Worm (Caenorhabditis elegans) whole organism, L4 larva: Measurements from ENCODE around the gene saps-1.

ENCODE experiments used
- F10B5.3 ChIP-seq: sonication (generic microtip); optimal IDR thresholded peaks from 2 replicates; lab custom pipeline; 2016; ENCODE audit warnings: mild to moderate bottlenecking, missing genetic modification characterization, missing compliant biosample characterization
- F37D6.2 ChIP-seq: sonication (generic microtip); optimal IDR thresholded peaks from 2 replicates; lab custom pipeline; 2016; ENCODE audit warnings: mild to moderate bottlenecking, missing genetic modification characterization, missing compliant biosample characterization
- F44E2.7 ChIP-seq: fragments of 200-800 bp; sonication (Bioruptor generic); IDR thresholded peaks from 2 replicates; pipeline ENCODE4 v2.1.2; 2022; ENCODE audit warnings: missing genetic modification characterization, missing compliant biosample characterization
- T20F7.1 ChIP-seq: fragments of 200-800 bp; sonication (Bioruptor generic); optimal IDR thresholded peaks from 2 replicates; lab custom pipeline; 2018; ENCODE audit warnings: mild to moderate bottlenecking, missing genetic modification characterization, missing compliant biosample characterization
- aha-1 ChIP-seq: fragments of 150-350 bp; peaks from one replicate; lab custom pipeline; 2014; ENCODE audit warnings: missing biosample characterization, missing genetic modification characterization
- ama-1 ChIP-seq: fragments of 150-350 bp; optimal IDR thresholded peaks from 2 replicates; lab custom pipeline; 2014; ENCODE audit warnings: inconsistent platforms, mixed read lengths
- ces-1 ChIP-seq: fragments of 150-350 bp; sonication (generic microtip); optimal IDR thresholded peaks from 4 replicates; lab custom pipeline; 2014; ENCODE audit warnings: missing biosample characterization, missing genetic modification reagents, missing genetic modification characterization
- ctbp-1 ChIP-seq: fragments of 200-800 bp; sonication (Bioruptor generic); IDR thresholded peaks from 2 replicates; pipeline ENCODE4 v1.3.6; 2022; ENCODE audit warnings: missing genetic modification reagents, missing genetic modification characterization, missing compliant biosample characterization
- daf-16 ChIP-seq, 3 experiments: sonication (generic microtip); optimal IDR thresholded peaks; 2 replicates each; lab custom pipeline; 2016 to 2017; ENCODE audit warnings: missing genetic modification characterization in 3 of 3, missing genetic modification reagents in 3 of 3, mild to moderate bottlenecking in 2 of 3, missing compliant biosample characterization in 2 of 3, missing biosample characterization in 1 of 3, moderate library complexity in 1 of 3
- dmd-6 ChIP-seq: fragments of 200-800 bp; sonication (Bioruptor generic); IDR thresholded peaks from 2 replicates; pipeline ENCODE4 v1.3.6; 2022; ENCODE audit warnings: missing genetic modification reagents, missing genetic modification characterization, missing compliant biosample characterization
- dpl-1 ChIP-seq: fragments of 150-350 bp; optimal IDR thresholded peaks from 2 replicates; lab custom pipeline; 2014; ENCODE audit warnings: missing biosample characterization, missing genetic modification reagents, missing genetic modification characterization
- dve-1 ChIP-seq: sonication (generic microtip); optimal IDR thresholded peaks from 2 replicates; lab custom pipeline; 2017; ENCODE audit warnings: antibody characterized with exemption, mild to moderate bottlenecking, missing genetic modification characterization, missing compliant biosample characterization; ENCODE audit not compliant: insufficient read depth
- fkh-10 ChIP-seq: fragments of 150-350 bp; optimal IDR thresholded peaks from 2 replicates; lab custom pipeline; 2014; ENCODE audit warnings: missing biosample characterization, missing genetic modification reagents, missing genetic modification characterization
- hif-1 ChIP-seq, 2 experiments: sonication (generic microtip); optimal IDR thresholded peaks; 2 replicates each; lab custom pipeline; 2016 to 2017; ENCODE audit warnings: missing compliant biosample characterization in 2 of 2, missing genetic modification characterization in 2 of 2, missing genetic modification reagents in 2 of 2, missing genotype in 2 of 2, mild to moderate bottlenecking in 1 of 2
- hlh-11 ChIP-seq: fragments of 200-800 bp; sonication (Bioruptor generic); optimal IDR thresholded peaks from 2 replicates; lab custom pipeline; 2018; ENCODE audit warnings: mild to moderate bottlenecking, missing genetic modification characterization, missing compliant biosample characterization
- hlh-30 ChIP-seq: sonication (generic microtip); optimal IDR thresholded peaks from 2 replicates; lab custom pipeline; 2017; ENCODE audit warnings: antibody characterized with exemption, mild to moderate bottlenecking, missing genetic modification characterization, missing compliant biosample characterization; ENCODE audit not compliant: insufficient read depth
- lin-38 ChIP-seq: fragments of 200-800 bp; sonication (Bioruptor generic); IDR thresholded peaks from 2 replicates; pipeline ENCODE4 v1.3.6; 2022; ENCODE audit warnings: missing genetic modification reagents, missing genetic modification characterization, missing compliant biosample characterization
- lin-39 ChIP-seq: fragments of 150-350 bp; optimal IDR thresholded peaks from 2 replicates; lab custom pipeline; 2014; ENCODE audit warnings: missing biosample characterization, missing genetic modification reagents, missing genetic modification characterization
- lsy-2 ChIP-seq, 2 experiments: fragments of 150-350 bp in 1 of 2; sonication (generic microtip) in 1 of 2; optimal IDR thresholded peaks; 2 replicates each; lab custom pipeline; 2014 to 2017; ENCODE audit warnings: missing biosample characterization in 2 of 2, missing genetic modification characterization in 2 of 2
- mdl-1 ChIP-seq, 2 experiments: fragments of 150-350 bp in 1 of 2; sonication (generic microtip) in 1 of 2; optimal IDR thresholded peaks; 2 replicates each; lab custom pipeline; 2014 to 2017; ENCODE audit warnings: missing biosample characterization in 2 of 2, missing genetic modification characterization in 2 of 2
- mep-1 ChIP-seq: fragments of 150-350 bp; sonication (generic microtip); optimal IDR thresholded peaks from 3 replicates; lab custom pipeline; 2014; ENCODE audit warnings: missing biosample characterization, missing genetic modification characterization
- mes-2 ChIP-seq: sonication (generic microtip); optimal IDR thresholded peaks from 2 replicates; lab custom pipeline; 2016; ENCODE audit warnings: missing genotype, mild to moderate bottlenecking, missing genetic modification characterization, missing compliant biosample characterization; ENCODE audit not compliant: poor library complexity, severe bottlenecking
- mxl-3 ChIP-seq: fragments of 200-800 bp; sonication (Bioruptor generic); optimal IDR thresholded peaks from 2 replicates; lab custom pipeline; 2018; ENCODE audit warnings: mild to moderate bottlenecking, missing genetic modification characterization, missing compliant biosample characterization
- nhr-11 ChIP-seq: fragments of 150-350 bp; optimal IDR thresholded peaks from 2 replicates; lab custom pipeline; 2014; ENCODE audit warnings: missing biosample characterization, missing genetic modification characterization
- nhr-28 ChIP-seq: fragments of 150-350 bp; optimal IDR thresholded peaks from 2 replicates; lab custom pipeline; 2014; ENCODE audit warnings: missing biosample characterization, missing genetic modification characterization
- nhr-48 ChIP-seq: sonication (generic microtip); optimal IDR thresholded peaks from 2 replicates; lab custom pipeline; 2016; ENCODE audit warnings: mild to moderate bottlenecking, missing genetic modification characterization, missing compliant biosample characterization
- nhr-77 ChIP-seq: fragments of 150-350 bp; optimal IDR thresholded peaks from 2 replicates; lab custom pipeline; 2014; ENCODE audit warnings: missing biosample characterization, missing genetic modification characterization
- pha-4 ChIP-seq, 2 experiments: fragments of 150-350 bp in 1 of 2; fragments of 200-800 bp in 1 of 2; sonication (Bioruptor generic) in 1 of 2; IDR thresholded peaks in 1 of 2; optimal IDR thresholded peaks in 1 of 2; 2 replicates each; pipeline versions ENCODE4 v1.3.6 to Lab custom; 2014 to 2022; ENCODE audit warnings: missing genetic modification characterization in 2 of 2, missing genetic modification reagents in 2 of 2, missing biosample characterization in 1 of 2, missing compliant biosample characterization in 1 of 2
- rbr-2 ChIP-seq: sonication (generic microtip); optimal IDR thresholded peaks from 2 replicates; lab custom pipeline; 2016; ENCODE audit warnings: missing genotype, missing genetic modification characterization, missing compliant biosample characterization
- spr-1 ChIP-seq: sonication (generic microtip); optimal IDR thresholded peaks from 2 replicates; lab custom pipeline; 2016; ENCODE audit warnings: mild to moderate bottlenecking, missing genetic modification characterization, missing compliant biosample characterization
- unc-62 ChIP-seq, 3 experiments: fragments of 150-350 bp in 1 of 3; sonication (generic microtip); optimal IDR thresholded peaks in 2 of 3; peaks in 1 of 3; 1 replicate in 1 of 3; 2 replicates in 2 of 3; lab custom pipeline; 2014 to 2017; ENCODE audit warnings: missing biosample characterization in 3 of 3, missing genetic modification characterization in 3 of 3, missing genetic modification reagents in 3 of 3, missing genotype in 1 of 3
- ztf-7 ChIP-seq: fragments of 150-350 bp; optimal IDR thresholded peaks from 2 replicates; lab custom pipeline; 2014; ENCODE audit warnings: missing biosample characterization, missing genetic modification characterization

Gene saps-1

DNA sequence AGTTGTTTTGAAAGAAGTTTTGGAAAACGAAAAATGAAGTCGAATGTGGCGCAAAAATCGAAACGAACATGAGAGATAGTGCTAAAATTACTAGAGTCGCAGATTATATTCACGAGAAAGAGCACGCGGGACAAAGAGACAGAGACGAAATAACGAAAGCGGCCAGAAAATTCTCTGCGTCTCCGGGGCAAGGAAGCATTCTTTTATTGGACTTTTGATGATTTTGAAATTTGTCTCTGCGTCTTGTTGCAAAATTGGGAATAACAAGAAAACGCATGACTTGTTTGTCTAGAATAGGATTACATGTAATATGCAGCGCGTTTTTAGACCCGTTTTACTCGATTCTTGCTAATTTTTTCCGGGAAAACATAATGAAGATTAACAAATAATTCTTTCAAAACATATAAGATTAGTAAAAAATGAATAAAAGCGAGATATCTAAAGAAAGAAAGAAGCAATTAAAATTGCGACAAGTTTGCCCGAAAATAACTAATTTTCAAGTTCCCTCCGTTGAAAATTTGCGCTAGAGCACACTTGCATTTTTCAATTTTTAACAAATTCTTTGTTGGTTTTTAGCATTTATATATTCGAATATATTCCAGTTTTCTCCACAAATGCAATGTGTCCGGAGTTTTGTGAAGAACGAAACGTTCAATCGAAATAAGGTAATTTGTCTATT lies 50.5 kb downstream of the saps-1 start, which contains the start of the genes B0491.6 and pigm-1:
Gene B0491.6 (minus strand): TSS at position 466 of the 679 bp plus-strand sequence.
Gene pigm-1 (plus strand): TSS at position 568 of the 679 bp plus-strand sequence.
- peak; percentile 49 for TF ChIP-seq spr-1 (tag; lab: Kevin White, UChicago)
- no peak for TF ChIP-seq nhr-77 (tag; lab: Kevin White, UChicago)
- no peak for TF ChIP-seq ztf-7 (tag; lab: Kevin White, UChicago)
- peak; percentile 39 to 82 for TF ChIP-seq lsy-2 (tag; optimal IDR thresholded peaks at IDR 0.05; lab: Kevin White, UChicago)
- peak; percentile 76 for TF ChIP-seq fkh-10 (GFP tag; lab: Kevin White, UChicago)
- no peak for TF ChIP-seq lin-39 (tag; lab: Kevin White, UChicago)
- TF ChIP-seq F10B5.3, result no peak
- TF ChIP-seq F44E2.7 (GFP tag; lab: Robert Waterston, UW), result no peak
- peak; percentile 76 for TF ChIP-seq lin-38
- TF ChIP-seq rbr-2 (tag; lab: Kevin White, UChicago), result peak; percentile 62
- peak; percentile 77 for TF ChIP-seq dpl-1 (GFP tag; lab: Kevin White, UChicago)
- peak in 1 of 2 experiments; percentile 56 for TF ChIP-seq mdl-1 (tag; optimal IDR thresholded peaks at IDR 0.05; lab: Kevin White, UChicago)
- TF ChIP-seq mep-1 (tag; lab: Kevin White, UChicago), result peak; percentile 71
- TF ChIP-seq dve-1 (tag; lab: Kevin White, UChicago), result peak; percentile 76
- TF ChIP-seq pha-4 (GFP tag; IDR thresholded peaks at IDR 0.05; lab: Robert Waterston, UW), result no peak
- TF ChIP-seq pha-4 (tag; optimal IDR thresholded peaks at IDR 0.05; lab: Kevin White, UChicago), result no peak
- peak; percentile 70 for TF ChIP-seq hlh-11 (tag; lab: Kevin White, UChicago)
- TF ChIP-seq T20F7.1 (GFP tag; lab: Kevin White, UChicago), result peak; percentile 71
- TF ChIP-seq mes-2 (tag; lab: Kevin White, UChicago), result peak; percentile 78
- TF ChIP-seq unc-62 (GFP tag; optimal IDR thresholded peaks at IDR 0.05 in 1 of 2; lab: Kevin White, UChicago), result peak in 1 of 2 experiments; percentile 83
- TF ChIP-seq unc-62 (tag; optimal IDR thresholded peaks at IDR 0.05; lab: Kevin White, UChicago), result no peak
- TF ChIP-seq ama-1 (lab: Kevin White, UChicago), result no peak
- TF ChIP-seq nhr-28 (tag; lab: Kevin White, UChicago), result peak; percentile 15
- TF ChIP-seq dmd-6 (GFP tag; lab: Robert Waterston, UW), result peak; percentile 47
- peak; percentile 45 for TF ChIP-seq F37D6.2 (tag; lab: Kevin White, UChicago)
- TF ChIP-seq nhr-11 (tag; lab: Kevin White, UChicago), result peak; percentile 52
- peak; percentile 63 for TF ChIP-seq ces-1 (GFP tag; lab: Kevin White, UChicago)
- TF ChIP-seq mxl-3 (GFP tag; lab: Kevin White, UChicago), result peak; percentile 6
- TF ChIP-seq daf-16 (GFP tag; optimal IDR thresholded peaks at IDR 0.05; lab: Kevin White, UChicago), result no peak
- peak; percentile 48 for TF ChIP-seq daf-16 (tag; optimal IDR thresholded peaks at IDR 0.05; lab: Kevin White, UChicago)
- TF ChIP-seq ctbp-1 (GFP tag; lab: Robert Waterston, UW), result peak; percentile 50; the same call in 1 of the 2 replicates
- TF ChIP-seq hif-1 (tag; optimal IDR thresholded peaks at IDR 0.05; lab: Kevin White, UChicago), result peak in 1 of 2 experiments; percentile 32
- TF ChIP-seq nhr-48 (tag; lab: Kevin White, UChicago), result peak; percentile 16
- TF ChIP-seq hlh-30 (tag; lab: Kevin White, UChicago), result peak; percentile 90

ce11 chrII:11349892-11350291 lies 52.4 kb downstream of the saps-1 start, which contains the start of gene dph-5:
dph-5 (plus strand) TSS chrII:11350192.
- TF ChIP-seq F10B5.3, result no peak
- peak; percentile 23 for TF ChIP-seq aha-1 (tag; lab: Kevin White, UChicago)
- TF ChIP-seq, all 104 proteins: peak for 1
